Fruit fly (Drosophila melanogaster): ENCODE results near the gene CG17294.

CG17294 gene

DNA sequence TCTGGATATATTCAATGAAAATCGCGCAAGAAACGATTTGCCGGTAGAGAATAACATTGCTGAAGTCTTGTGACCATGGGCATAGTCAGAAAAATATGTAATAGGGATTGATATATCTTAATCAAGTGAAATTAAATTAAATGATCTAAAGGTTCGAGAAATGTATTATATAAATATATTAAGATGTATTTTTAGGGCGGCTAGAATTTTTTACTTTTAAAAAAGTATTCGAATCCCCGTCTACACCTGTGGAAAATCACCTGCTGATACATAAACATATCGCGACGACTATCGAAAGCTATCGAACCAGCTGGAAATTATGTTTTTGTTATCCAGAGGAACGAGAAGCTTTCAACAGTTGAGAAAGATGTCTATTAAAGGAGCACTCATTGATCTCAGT lies at the start of gene CG17294, which contains the start of gene CG13390 (continued):
- TF ChIP-seq Xbp1 (GFP tag; optimal IDR thresholded peaks at IDR 0.05): peak; percentile 100
- TF ChIP-seq aop (GFP tag; IDR thresholded peaks at IDR 0.05): peak; percentile 97
- TF ChIP-seq CG15011 (GFP tag; optimal IDR thresholded peaks at IDR 0.05): peak; percentile 99
- peak; percentile 100 for TF ChIP-seq tgo (GFP tag; IDR thresholded peaks at IDR 0.05)
- peak; percentile 99 for TF ChIP-seq twi (tag; optimal IDR thresholded peaks at IDR 0.05)
- TF ChIP-seq Atf6 (GFP tag; IDR thresholded peaks at IDR 0.05): peak; percentile 100
- no peak for TF ChIP-seq prd (optimal IDR thresholded peaks at IDR 0.05)
- peak; percentile 100 for TF ChIP-seq prd (GFP tag; IDR thresholded peaks at IDR 0.05)
- TF ChIP-seq CG5953 (GFP tag; IDR thresholded peaks at IDR 0.05): peak; percentile 99
- peak; percentile 96 for TF ChIP-seq chn (GFP tag; optimal IDR thresholded peaks at IDR 0.05)
- peak; percentile 84 for TF ChIP-seq Mes4 (GFP tag; optimal IDR thresholded peaks at IDR 0.05)
- peak; percentile 99 for TF ChIP-seq CG10462 (GFP tag; optimal IDR thresholded peaks at IDR 0.05)
- TF ChIP-seq Poxn (GFP tag; IDR thresholded peaks at IDR 0.05): peak; percentile 99
- TF ChIP-seq CG10209 (GFP tag; optimal IDR thresholded peaks at IDR 0.05): peak; percentile 99
- TF ChIP-seq CG9932 (GFP tag; IDR thresholded peaks at IDR 0.05): peak; percentile 100
- peak; percentile 100 for TF ChIP-seq al (GFP tag; IDR thresholded peaks at IDR 0.05)
- peak; percentile 79 for TF ChIP-seq CTCF (GFP tag; optimal IDR thresholded peaks at IDR 0.05)
- peak; percentile 91 for TF ChIP-seq eyg (GFP tag; optimal IDR thresholded peaks at IDR 0.05)
- TF ChIP-seq bbx (GFP tag; IDR thresholded peaks at IDR 0.05; ENCODE audit: partially characterized antibody): peak; percentile 70
- TF ChIP-seq dm (GFP tag; optimal IDR thresholded peaks at IDR 0.05): peak; percentile 87
- peak; percentile 99 for TF ChIP-seq CG30403 (GFP tag; optimal IDR thresholded peaks at IDR 0.05)
- TF ChIP-seq Dbx (GFP tag; IDR thresholded peaks at IDR 0.05): peak; percentile 100
- peak; percentile 99 for TF ChIP-seq CG6272 (GFP tag; IDR thresholded peaks at IDR 0.05)
- peak; percentile 98 for TF ChIP-seq abd-A (tag; optimal IDR thresholded peaks at IDR 0.05)
- peak; percentile 100 for TF ChIP-seq CG13894 (tag; optimal IDR thresholded peaks at IDR 0.05)
- peak; percentile 100 for TF ChIP-seq NfI (GFP tag; optimal IDR thresholded peaks at IDR 0.05)
- peak; percentile 83 for TF ChIP-seq bigmax (GFP tag; optimal IDR thresholded peaks at IDR 0.05)
- TF ChIP-seq HLHmδ (GFP tag; optimal IDR thresholded peaks at IDR 0.05): no peak
- TF ChIP-seq eve (GFP tag; optimal IDR thresholded peaks at IDR 0.05): no peak
- TF ChIP-seq Dip2 (GFP tag; IDR thresholded peaks at IDR 0.05): peak; percentile 79
- peak; percentile 98 for TF ChIP-seq tup (GFP tag; optimal IDR thresholded peaks at IDR 0.05)
- TF ChIP-seq Myb (GFP tag; optimal IDR thresholded peaks at IDR 0.05): peak; percentile 69
- TF ChIP-seq stc (GFP tag; IDR thresholded peaks at IDR 0.05): peak; percentile 100
- TF ChIP-seq NK7.1 (GFP tag; optimal IDR thresholded peaks at IDR 0.05): peak; percentile 92
- TF ChIP-seq slbo (GFP tag; IDR thresholded peaks at IDR 0.05): peak; percentile 100
- TF ChIP-seq sr (GFP tag; IDR thresholded peaks at IDR 0.05): peak; percentile 98
- TF ChIP-seq cg (GFP tag; optimal IDR thresholded peaks at IDR 0.05): no peak
- TF ChIP-seq sob (GFP tag; IDR thresholded peaks at IDR 0.05): peak; percentile 100
- TF ChIP-seq Dp (GFP tag; optimal IDR thresholded peaks at IDR 0.05): peak; percentile 54
- TF ChIP-seq CG10267 (tag; optimal IDR thresholded peaks at IDR 0.05): peak; percentile 98
- TF ChIP-seq fd102C (GFP tag; optimal IDR thresholded peaks at IDR 0.05): peak; percentile 89
- peak; percentile 100 for TF ChIP-seq gem (tag; optimal IDR thresholded peaks at IDR 0.05)
- TF ChIP-seq vfl (GFP tag; optimal IDR thresholded peaks at IDR 0.05): peak; percentile 96
- no peak for TF ChIP-seq hkb (optimal IDR thresholded peaks at IDR 0.05)
- TF ChIP-seq hkb (GFP tag; IDR thresholded peaks at IDR 0.05): peak; percentile 100
- TF ChIP-seq Jarid2 (GFP tag; optimal IDR thresholded peaks at IDR 0.05): peak; percentile 95
- TF ChIP-seq CG10543 (GFP tag; optimal IDR thresholded peaks at IDR 0.05): peak; percentile 98
- peak; percentile 99 for TF ChIP-seq CG16815 (GFP tag; optimal IDR thresholded peaks at IDR 0.05)
- peak; percentile 85 for TF ChIP-seq CG12236 (GFP tag; optimal IDR thresholded peaks at IDR 0.05)
- TF ChIP-seq CG31224 (GFP tag; IDR thresholded peaks at IDR 0.05): peak; percentile 99
- TF ChIP-seq crc (GFP tag; optimal IDR thresholded peaks at IDR 0.05): peak; percentile 90
- TF ChIP-seq CG6765 (GFP tag; optimal IDR thresholded peaks at IDR 0.05): peak; percentile 100
- TF ChIP-seq Med (GFP tag): peak; percentile 99
